Worm (Caenorhabditis elegans) whole organism, L1 larva: Measurements from ENCODE around the gene F15D4.6.

Experiments
- F16B12.6 ChIP-seq: fragments of 150-350 bp; optimal IDR thresholded peaks from 2 replicates; lab custom pipeline; 2014; ENCODE audit warnings: missing biosample characterization, missing genetic modification characterization
- aly-2 ChIP-seq: fragments of 150-350 bp; optimal IDR thresholded peaks from 2 replicates; lab custom pipeline; 2014; ENCODE audit warnings: missing biosample characterization, missing genetic modification characterization
- ama-1 ChIP-seq: fragments of 150-350 bp; optimal IDR thresholded peaks from 2 replicates; lab custom pipeline; 2014
- ceh-63 ChIP-seq: fragments of 200-800 bp; sonication (Bioruptor generic); optimal IDR thresholded peaks from 2 replicates; lab custom pipeline; 2018; ENCODE audit warnings: mild to moderate bottlenecking, missing genetic modification characterization, missing compliant biosample characterization
- ceh-82 ChIP-seq, 3 experiments: fragments of 150-350 bp in 1 of 3; sonication (generic microtip) in 2 of 3; optimal IDR thresholded peaks; 2 replicates each; lab custom pipeline; 2014 to 2017; ENCODE audit warnings: missing biosample characterization in 3 of 3, missing genetic modification characterization in 3 of 3
- ceh-88 ChIP-seq: fragments of 200-800 bp; sonication (Bioruptor generic); IDR thresholded peaks from 2 replicates; pipeline ENCODE4 v1.3.6; 2022; ENCODE audit warnings: missing genetic modification characterization, missing compliant biosample characterization
- ces-1 ChIP-seq: fragments of 150-350 bp; optimal IDR thresholded peaks from 2 replicates; lab custom pipeline; 2014; ENCODE audit warnings: missing biosample characterization, missing genetic modification reagents, missing genetic modification characterization
- dsc-1 ChIP-seq: sonication (generic microtip); optimal IDR thresholded peaks from 2 replicates; lab custom pipeline; 2016; ENCODE audit warnings: mild to moderate bottlenecking, missing genetic modification characterization, missing compliant biosample characterization
- efl-3 ChIP-seq: fragments of 200-800 bp; sonication (Bioruptor generic); optimal IDR thresholded peaks from 2 replicates; lab custom pipeline; 2018; ENCODE audit warnings: mild to moderate bottlenecking, missing genetic modification characterization, missing compliant biosample characterization
- egl-13 ChIP-seq: sonication (generic microtip); optimal IDR thresholded peaks from 2 replicates; lab custom pipeline; 2016; ENCODE audit warnings: missing genotype, missing genetic modification reagents, missing genetic modification characterization, missing compliant biosample characterization
- egl-27 ChIP-seq, 2 experiments: fragments of 150-350 bp in 1 of 2; sonication (generic microtip); optimal IDR thresholded peaks; 3 replicates each; lab custom pipeline; 2017 to 2018; ENCODE audit warnings: missing biosample characterization in 2 of 2, missing genetic modification characterization in 2 of 2, missing genetic modification reagents in 2 of 2
- elt-3 ChIP-seq, 6 experiments: fragments of 150-350 bp in 1 of 6; sonication (generic microtip); optimal IDR thresholded peaks; 2 replicates each; lab custom pipeline; 2017 to 2018; ENCODE audit warnings: missing biosample characterization in 6 of 6, missing genetic modification characterization in 6 of 6, inconsistent platforms in 1 of 6
- fos-1 ChIP-seq: fragments of 150-350 bp; optimal IDR thresholded peaks from 2 replicates; lab custom pipeline; 2014; ENCODE audit warnings: missing biosample characterization, missing genetic modification characterization
- grh-1 ChIP-seq: fragments of 200-800 bp; sonication (Bioruptor generic); IDR thresholded peaks from 2 replicates; pipeline ENCODE4 v1.3.6; 2022; ENCODE audit warnings: missing genetic modification reagents, missing genetic modification characterization, missing compliant biosample characterization
- hlh-17 ChIP-seq: fragments of 200-800 bp; sonication (Bioruptor generic); optimal IDR thresholded peaks from 2 replicates; lab custom pipeline; 2018; ENCODE audit warnings: missing genetic modification characterization, mild to moderate bottlenecking, missing compliant biosample characterization, moderate library complexity, borderline replicate concordance
- isw-1 ChIP-seq: fragments of 200-800 bp; sonication (Bioruptor generic); IDR thresholded peaks from 2 replicates; pipeline ENCODE4 v1.3.6; 2022; ENCODE audit warnings: missing genetic modification characterization, missing compliant biosample characterization
- lin-13 ChIP-seq: fragments of 150-350 bp; optimal IDR thresholded peaks from 2 replicates; lab custom pipeline; 2014; ENCODE audit warnings: missing biosample characterization, missing genetic modification reagents, missing genetic modification characterization
- lin-14 ChIP-seq: fragments of 200-800 bp; sonication (Bioruptor generic); optimal IDR thresholded peaks from 2 replicates; lab custom pipeline; 2018; ENCODE audit warnings: mild to moderate bottlenecking, missing genetic modification characterization, moderate library complexity, missing compliant biosample characterization
- lin-15B ChIP-seq: fragments of 150-350 bp; sonication (generic microtip); optimal IDR thresholded peaks from 3 replicates; lab custom pipeline; 2014; ENCODE audit warnings: missing biosample characterization, missing genetic modification characterization
- lin-35 ChIP-seq, 2 experiments: fragments of 150-350 bp; optimal IDR thresholded peaks; 2 replicates each; lab custom pipeline; 2014; ENCODE audit warnings: missing biosample characterization in 2 of 2, missing genetic modification characterization in 2 of 2, missing genetic modification reagents in 2 of 2
- lsy-2 ChIP-seq, 2 experiments: fragments of 150-350 bp; optimal IDR thresholded peaks; 2 replicates each; lab custom pipeline; 2014; ENCODE audit warnings: missing biosample characterization in 2 of 2, missing genetic modification characterization in 2 of 2
- mef-2 ChIP-seq: fragments of 150-350 bp; optimal IDR thresholded peaks from 2 replicates; lab custom pipeline; 2014; ENCODE audit warnings: missing biosample characterization, missing genetic modification characterization
- mep-1 ChIP-seq: fragments of 150-350 bp; optimal IDR thresholded peaks from 2 replicates; lab custom pipeline; 2014; ENCODE audit warnings: missing biosample characterization, missing genetic modification characterization
- nhr-20 ChIP-seq: sonication (generic microtip); optimal IDR thresholded peaks from 2 replicates; lab custom pipeline; 2016; ENCODE audit warnings: mild to moderate bottlenecking, missing genetic modification characterization, missing compliant biosample characterization
- pax-3 ChIP-seq: fragments of 200-800 bp; sonication (Bioruptor generic); optimal IDR thresholded peaks from 2 replicates; lab custom pipeline; 2018; ENCODE audit warnings: mild to moderate bottlenecking, missing genetic modification characterization, moderate library complexity, missing compliant biosample characterization
- rnt-1 ChIP-seq: sonication (generic microtip); optimal IDR thresholded peaks from 2 replicates; lab custom pipeline; 2016; ENCODE audit warnings: mild to moderate bottlenecking, missing genetic modification characterization, moderate library complexity, missing compliant biosample characterization
- skn-1 ChIP-seq: fragments of 150-350 bp; optimal IDR thresholded peaks from 2 replicates; lab custom pipeline; 2014; ENCODE audit warnings: missing biosample characterization, missing genetic modification characterization
- snpc-4 ChIP-seq: fragments of 150-350 bp; optimal IDR thresholded peaks from 2 replicates; lab custom pipeline; 2014; ENCODE audit warnings: missing biosample characterization, missing genetic modification characterization
- swsn-7 ChIP-seq: sonication (generic microtip); optimal IDR thresholded peaks from 2 replicates; lab custom pipeline; 2016; ENCODE audit warnings: missing genetic modification characterization, missing compliant biosample characterization
- unc-130 ChIP-seq: fragments of 150-350 bp; optimal IDR thresholded peaks from 2 replicates; lab custom pipeline; 2017; ENCODE audit warnings: missing biosample characterization, missing genetic modification characterization, inconsistent platforms
- unc-30 ChIP-seq: sonication (generic microtip); optimal IDR thresholded peaks from 2 replicates; lab custom pipeline; 2017; ENCODE audit warnings: missing biosample characterization, missing genetic modification characterization
- ztf-4 ChIP-seq: fragments of 150-350 bp; optimal IDR thresholded peaks from 2 replicates; lab custom pipeline; 2014; ENCODE audit warnings: missing biosample characterization, missing genetic modification characterization

The F15D4.6 gene

DNA sequence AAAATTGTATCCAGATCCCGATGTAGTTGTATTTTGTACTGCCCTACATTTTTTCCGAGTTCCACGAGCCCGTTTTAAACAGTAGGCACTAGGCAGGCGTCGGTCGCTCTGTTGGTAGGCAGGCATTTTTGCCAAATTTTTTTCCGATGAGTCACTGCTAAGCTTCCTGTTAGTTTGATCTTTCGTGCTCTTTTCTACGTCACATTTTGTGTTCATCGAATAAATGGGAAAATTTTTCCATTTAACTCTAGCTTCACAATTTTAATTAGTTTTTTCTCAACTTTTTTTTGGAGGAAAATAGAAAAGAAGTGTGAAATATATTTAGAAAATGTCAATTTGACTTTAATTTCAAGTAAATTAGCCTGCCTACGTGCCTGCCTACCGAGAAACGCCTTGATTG lies 18.3 kb downstream of the F15D4.6 start:
- TF ChIP-seq pax-3 (tag; lab: Kevin White, UChicago) (no peak), mef-2 (tag; lab: Kevin White, UChicago) (no peak), skn-1 (tag; lab: Kevin White, UChicago) (no peak), ama-1 (no peak), lin-35 (GFP tag; optimal IDR thresholded peaks at IDR 0.05; lab: Kevin White, UChicago) (no peak), grh-1 (GFP tag; lab: Robert Waterston, UW) (no peak), swsn-7 (tag; lab: Kevin White, UChicago) (no peak)
- TF ChIP-seq, all 84 proteins: peak for 0

DNA sequence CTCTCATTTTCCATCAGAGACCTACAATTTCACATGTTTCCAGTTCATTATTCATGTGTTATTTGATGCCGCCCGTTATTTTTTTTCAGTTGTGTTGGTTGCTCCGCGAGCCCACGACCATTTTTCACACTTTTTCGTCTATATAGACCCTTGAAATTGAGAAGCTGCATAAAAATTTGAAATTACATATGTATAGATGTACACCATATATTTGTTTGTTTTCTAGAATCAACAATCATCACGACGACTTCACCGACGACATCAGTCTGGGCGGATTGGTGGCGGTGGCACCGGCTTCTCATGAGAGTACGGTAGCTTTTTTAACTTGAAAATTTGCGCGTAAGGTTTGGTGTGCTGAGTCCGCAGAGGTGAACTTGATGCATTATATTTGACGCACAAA lies 21.8 kb downstream of the F15D4.6 start, which contains the start of gene Y48C3A.5:
Gene Y48C3A.5, plus strand, starts transcription at position 301 of the 400 bp plus-strand sequence.
- no peak for TF ChIP-seq snpc-4
- TF ChIP-seq efl-3 (GFP tag; lab: Kevin White, UChicago): no peak
- TF ChIP-seq rnt-1 (tag; lab: Kevin White, UChicago): no peak
- TF ChIP-seq egl-27 (tag; optimal IDR thresholded peaks at IDR 0.05; lab: Kevin White, UChicago): no peak
- no peak for TF ChIP-seq lin-13 (GFP tag; lab: Kevin White, UChicago)
- no peak for TF ChIP-seq dsc-1 (tag; lab: Kevin White, UChicago)
- no peak for TF ChIP-seq F16B12.6
- no peak for TF ChIP-seq isw-1
- TF ChIP-seq swsn-7 (tag; lab: Kevin White, UChicago): no peak
- no peak for TF ChIP-seq elt-3 (tag; optimal IDR thresholded peaks at IDR 0.05; lab: Kevin White, UChicago)
- TF ChIP-seq lin-15B (tag; lab: Kevin White, UChicago): no peak
- no peak for TF ChIP-seq lsy-2 (tag; optimal IDR thresholded peaks at IDR 0.05; lab: Kevin White, UChicago)
- no peak for TF ChIP-seq hlh-17 (GFP tag; lab: Kevin White, UChicago)
- no peak for TF ChIP-seq ceh-63 (GFP tag; lab: Kevin White, UChicago)
- TF ChIP-seq lin-14: no peak
- no peak for TF ChIP-seq fos-1 (tag; lab: Kevin White, UChicago)
- TF ChIP-seq mef-2 (tag; lab: Kevin White, UChicago): no peak

DNA sequence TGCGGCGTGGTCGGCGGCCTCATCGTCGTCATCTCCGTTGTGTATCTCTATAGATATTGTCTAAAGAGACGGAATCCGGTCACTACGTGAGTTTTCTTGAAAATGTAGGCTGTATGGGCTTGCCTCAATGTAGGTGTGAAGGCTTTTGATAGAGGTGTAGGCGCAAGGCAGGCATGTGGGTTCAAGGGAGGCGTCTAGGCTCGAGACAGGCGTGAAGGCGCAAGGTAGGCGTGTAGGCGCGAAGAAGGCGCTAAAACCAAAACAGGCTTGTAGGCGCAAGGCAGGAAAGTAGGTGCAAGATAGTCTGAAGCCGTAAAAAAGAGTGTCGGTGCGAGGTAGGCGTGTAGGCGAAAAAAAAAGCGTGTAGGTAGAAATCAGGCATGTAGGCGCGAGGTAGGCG lies 29.2 kb downstream of the F15D4.6 start:
- TF ChIP-seq F16B12.6 (no peak), unc-30 (tag; lab: Kevin White, UChicago) (no peak), aly-2 (tag; lab: Kevin White, UChicago) (no peak), egl-13 (tag; lab: Kevin White, UChicago) (no peak), unc-130 (no peak), ces-1 (GFP tag; lab: Kevin White, UChicago) (no peak), swsn-7 (tag; lab: Kevin White, UChicago) (no peak), lin-35 (GFP tag; optimal IDR thresholded peaks at IDR 0.05; lab: Kevin White, UChicago) (no peak), snpc-4 (no peak), ztf-4 (tag; lab: Kevin White, UChicago) (no peak), ceh-82 (tag; optimal IDR thresholded peaks at IDR 0.05; lab: Kevin White, UChicago) (no peak), nhr-20 (tag; lab: Kevin White, UChicago) (no peak), ceh-88 (no peak)

DNA sequence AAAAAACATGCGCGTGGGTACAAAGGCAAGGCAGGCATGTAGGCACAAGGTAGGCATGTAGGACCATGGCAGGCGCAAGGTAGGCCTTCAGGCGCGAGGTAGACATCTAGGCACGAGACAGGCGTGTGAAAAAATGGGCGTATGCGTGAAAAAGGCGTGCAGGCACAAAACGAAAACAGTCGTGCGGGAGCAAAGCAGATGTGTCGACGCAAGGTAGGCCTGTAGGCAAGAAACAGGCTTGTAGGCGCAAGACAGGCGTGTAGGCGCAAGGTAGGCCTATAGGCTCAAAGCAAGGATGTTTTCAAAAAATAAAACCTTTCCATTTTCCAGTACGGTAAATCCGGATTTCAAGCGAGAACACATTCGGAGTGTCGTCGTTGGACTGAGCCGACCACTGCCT lies 29.7 kb downstream of the F15D4.6 start:
- TF ChIP-seq efl-3 (GFP tag; lab: Kevin White, UChicago) (no peak), mep-1 (tag; lab: Kevin White, UChicago) (no peak), hlh-17 (GFP tag; lab: Kevin White, UChicago) (no peak), grh-1 (GFP tag; lab: Robert Waterston, UW) (no peak), lsy-2 (tag; optimal IDR thresholded peaks at IDR 0.05; lab: Kevin White, UChicago) (no peak)
